Worm (Caenorhabditis elegans) whole organism, midembryonic: ENCODE data around the gene C24B9.3.

Experiments
- cog-1 ChIP-seq: sonication (generic microtip); optimal IDR thresholded peaks from 2 replicates; lab custom pipeline; 2016; ENCODE audit warnings: missing genetic modification characterization, missing compliant biosample characterization
- flt-1 ChIP-seq: fragments of 200-800 bp; sonication (Bioruptor generic); IDR thresholded peaks from 2 replicates; pipeline ENCODE4 v1.3.6; 2022; ENCODE audit warnings: missing genetic modification characterization, missing compliant biosample characterization
- med-1 ChIP-seq: sonication (generic microtip); optimal IDR thresholded peaks from 2 replicates; lab custom pipeline; 2017; ENCODE audit warnings: missing genetic modification characterization, mild to moderate bottlenecking, missing compliant biosample characterization, antibody characterized with exemption, missing genetic modification reagents; ENCODE audit not compliant: insufficient read depth
- ref-1 ChIP-seq: fragments of 200-800 bp; sonication (Bioruptor generic); conservative IDR thresholded peaks from 2 replicates; pipeline ENCODE4 v1.3.6; 2022; ENCODE audit warnings: missing genetic modification reagents, missing genetic modification characterization, missing compliant biosample characterization
- tab-1 ChIP-seq: fragments of 200-800 bp; sonication (Bioruptor generic); IDR thresholded peaks from 2 replicates; pipeline ENCODE4 v1.3.6; 2022; ENCODE audit warnings: missing genetic modification characterization, missing compliant biosample characterization
- ztf-23 ChIP-seq: fragments of 200-800 bp; sonication (Bioruptor generic); IDR thresholded peaks from 2 replicates; pipeline ENCODE4 v1.3.6; 2022; ENCODE audit warnings: missing genetic modification reagents, missing genetic modification characterization, missing compliant biosample characterization
- ztf-29 ChIP-seq: fragments of 200-800 bp; sonication (Bioruptor generic); IDR thresholded peaks from 2 replicates; pipeline ENCODE4 v1.3.6; 2022; ENCODE audit warnings: missing genetic modification reagents, missing genetic modification characterization, missing compliant biosample characterization

- TF ChIP-seq cog-1 (tag; lab: Kevin White, UChicago) (no peak), flt-1 (GFP tag; lab: Robert Waterston, UW) (no peak), ztf-29 (GFP tag; lab: Robert Waterston, UW) (no peak), ref-1 (GFP tag; lab: Robert Waterston, UW) (no peak), ztf-23 (GFP tag; lab: Robert Waterston, UW) (no peak), med-1 (no peak), tab-1 (GFP tag; lab: Robert Waterston, UW) (no peak)
Measured at ce11 chrV:2694389-2694788, 17.0 kb downstream of the C24B9.3 start, which contains the start of gene Y45G12B.2.
